Fruit fly (Drosophila melanogaster) whole organism, wandering third instar larva: ENCODE results near the gene CG18744.

Source experiments
- brk ChIP-seq: fragments of 200-800 bp; sonication (Bioruptor generic); optimal IDR thresholded peaks from 2 replicates; lab custom pipeline; 2016; ENCODE audit warnings: missing biosample characterization, mild to moderate bottlenecking, missing genetic modification characterization
- lola ChIP-seq: fragments of >200 bp; optimal IDR thresholded peaks from 2 replicates; lab custom pipeline; 2017; ENCODE audit warnings: missing biosample characterization, missing genetic modification characterization
- pan ChIP-seq: fragments of >200 bp; optimal IDR thresholded peaks from 2 replicates; lab custom pipeline; 2017
- tai ChIP-seq: sonication (Bioruptor generic); optimal IDR thresholded peaks from 2 replicates; lab custom pipeline; 2016; ENCODE audit warnings: missing biosample characterization, missing genetic modification characterization

dm6 chr3R:7813981-7814529 is 15.5 kb upstream of the CG18744 start, which contains the start of gene CG34384:
- TF ChIP-seq pan (lab: Kevin White, UChicago) (no peak), lola (GFP tag; lab: Kevin White, UChicago) (no peak), tai (GFP tag; lab: Kevin White, UChicago) (no peak), brk (GFP tag; lab: Kevin White, UChicago) (no peak)
